Worm (Caenorhabditis elegans) whole organism, late embryonic: Measurements from ENCODE around the gene K03H1.12.

ENCODE experiments used
- T23F11.4 ChIP-seq: fragments of 200-800 bp; sonication (Bioruptor generic); optimal IDR thresholded peaks from 2 replicates; lab custom pipeline; 2018; ENCODE audit warnings: mild to moderate bottlenecking, missing genetic modification characterization, missing compliant biosample characterization
- ama-1 ChIP-seq: fragments of 150-350 bp; optimal IDR thresholded peaks from 2 replicates; lab custom pipeline; 2014
- ceh-14 ChIP-seq: sonication (generic microtip); optimal IDR thresholded peaks from 2 replicates; lab custom pipeline; 2016; ENCODE audit warnings: missing genotype, missing genetic modification characterization, missing compliant biosample characterization
- ceh-19 ChIP-seq: fragments of 200-800 bp; sonication (Bioruptor generic); optimal IDR thresholded peaks from 2 replicates; lab custom pipeline; 2018; ENCODE audit warnings: mild to moderate bottlenecking, missing genetic modification characterization, missing compliant biosample characterization
- ceh-30 ChIP-seq: fragments of 150-350 bp; optimal IDR thresholded peaks from 2 replicates; lab custom pipeline; 2014; ENCODE audit warnings: missing biosample characterization, missing genetic modification characterization
- ceh-6 ChIP-seq: fragments of 200-800 bp; sonication (Bioruptor generic); optimal IDR thresholded peaks from 2 replicates; lab custom pipeline; 2018; ENCODE audit warnings: mild to moderate bottlenecking, missing genetic modification characterization, missing compliant biosample characterization
- ets-4 ChIP-seq: sonication (generic microtip); optimal IDR thresholded peaks from 2 replicates; lab custom pipeline; 2016; ENCODE audit warnings: missing genetic modification characterization, missing compliant biosample characterization
- hlh-13 ChIP-seq: fragments of 200-800 bp; sonication (Bioruptor generic); optimal IDR thresholded peaks from 2 replicates; lab custom pipeline; 2018; ENCODE audit warnings: mild to moderate bottlenecking, missing genetic modification characterization, missing compliant biosample characterization
- pax-1 ChIP-seq: fragments of 150-350 bp; optimal IDR thresholded peaks from 2 replicates; lab custom pipeline; 2014; ENCODE audit warnings: missing biosample characterization, missing genetic modification characterization
- tbx-2 ChIP-seq: sonication (generic microtip); optimal IDR thresholded peaks from 2 replicates; lab custom pipeline; 2016; ENCODE audit warnings: missing genetic modification characterization, missing compliant biosample characterization
- unc-3 ChIP-seq, 2 experiments: fragments of 200-800 bp in 1 of 2; sonication (Bioruptor generic) in 1 of 2; sonication (generic microtip) in 1 of 2; conservative IDR thresholded peaks in 1 of 2; optimal IDR thresholded peaks in 1 of 2; 2 replicates each; pipeline versions ENCODE4 v1.3.6 to Lab custom; 2016 to 2022; ENCODE audit warnings: missing compliant biosample characterization in 2 of 2, missing genetic modification characterization in 2 of 2, missing genetic modification reagents in 1 of 2
- zip-5 ChIP-seq: sonication (generic microtip); optimal IDR thresholded peaks from 2 replicates; lab custom pipeline; 2016; ENCODE audit warnings: missing genetic modification characterization, missing compliant biosample characterization

ce11 chrIII:9951864-9952263 is 10.4 kb downstream of the K03H1.12 start, which contains the start of gene K03H1.11:
- no peak for TF ChIP-seq ceh-19
- no peak for TF ChIP-seq ceh-14 (tag; lab: Kevin White, UChicago)
- no peak for TF ChIP-seq tbx-2 (tag; lab: Kevin White, UChicago)
- TF ChIP-seq ets-4 (tag; lab: Kevin White, UChicago): no peak
- TF ChIP-seq pax-1 (tag; lab: Kevin White, UChicago): no peak
- TF ChIP-seq ama-1 (lab: Kevin White, UChicago): no peak
- no peak for TF ChIP-seq ceh-30 (tag; lab: Kevin White, UChicago)
- no peak for TF ChIP-seq zip-5 (tag; lab: Kevin White, UChicago)
- no peak for TF ChIP-seq hlh-13 (GFP tag; lab: Kevin White, UChicago)
- no peak for TF ChIP-seq T23F11.4 (GFP tag; lab: Kevin White, UChicago)
- no peak for TF ChIP-seq unc-3 (GFP tag; conservative IDR thresholded peaks at IDR 0.05; lab: Robert Waterston, UW)
- no peak for TF ChIP-seq unc-3 (tag; optimal IDR thresholded peaks at IDR 0.05; lab: Kevin White, UChicago)
- no peak for TF ChIP-seq ceh-6 (GFP tag; lab: Kevin White, UChicago)
